Worm (Caenorhabditis elegans) whole organism, L4/young adult: ENCODE results near the gene nhr-22.

Experiments used
- W03F9.2 ChIP-seq: fragments of 150-350 bp; optimal IDR thresholded peaks from 2 replicates; lab custom pipeline; 2014; ENCODE audit warnings: missing biosample characterization, missing genetic modification characterization
- dao-5 ChIP-seq: sonication (generic microtip); optimal IDR thresholded peaks from 2 replicates; lab custom pipeline; 2016; ENCODE audit warnings: missing genotype, missing genetic modification characterization, moderate library complexity, missing compliant biosample characterization
- him-1 ChIP-seq: sonication (generic microtip); optimal IDR thresholded peaks from 2 replicates; lab custom pipeline; 2016; ENCODE audit warnings: missing genotype, missing genetic modification reagents, missing genetic modification characterization, missing compliant biosample characterization

nhr-22 gene

DNA sequence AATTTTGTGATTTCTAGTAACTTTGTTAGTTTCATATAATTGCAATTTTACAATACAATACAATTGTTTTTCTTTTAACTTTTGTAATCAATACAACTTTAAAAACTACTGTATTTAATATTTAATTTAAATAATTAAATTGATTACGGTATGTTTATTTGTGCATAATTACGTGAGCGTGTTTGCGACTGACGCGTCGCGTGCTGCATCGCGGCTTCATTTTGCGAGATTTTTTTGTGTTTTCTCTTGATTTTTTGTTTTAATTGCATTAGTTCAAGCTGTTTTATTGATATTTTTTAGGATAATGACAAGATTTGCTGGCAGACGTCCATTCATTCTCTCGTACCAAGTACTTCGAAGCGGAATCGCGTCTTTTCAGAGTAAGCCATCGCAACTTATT lies 27.1 kb upstream of the nhr-22 start, which contains the start of gene T28D9.4:
Gene T28D9.4, plus strand, starts transcription at position 301 of the 400 bp plus-strand sequence.
- TF ChIP-seq dao-5 (no peak), him-1 (tag; lab: Kevin White, UChicago) (no peak), W03F9.2 (no peak)

DNA sequence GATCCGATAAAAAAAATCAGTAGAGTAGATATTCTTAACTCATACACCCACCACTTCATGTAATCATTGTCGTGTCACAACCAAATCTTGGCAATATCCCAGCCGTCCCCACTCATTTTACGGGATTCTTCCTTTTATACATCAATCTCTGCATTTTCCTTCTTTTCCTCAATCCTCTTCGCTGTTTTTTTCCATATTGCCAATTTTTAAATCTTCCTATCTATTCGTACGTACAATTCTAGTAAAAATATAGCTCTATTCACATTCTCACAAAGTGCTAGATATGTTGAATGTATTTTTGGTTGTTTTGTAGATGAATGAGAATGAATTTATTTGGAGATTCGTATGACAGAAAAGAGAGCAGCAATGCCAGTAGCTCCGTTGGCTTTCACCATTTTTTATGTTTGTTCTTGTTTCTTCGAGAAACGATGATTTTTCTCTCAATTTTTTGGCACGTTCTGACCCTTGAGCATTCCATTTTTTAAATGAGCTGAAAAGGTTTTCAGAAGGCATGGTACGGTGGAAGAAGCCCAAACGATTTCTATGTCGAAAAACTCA lies 25.7 kb upstream of the nhr-22 start, which contains the start of gene T28D9.16:
Gene T28D9.16, plus strand, starts transcription at position 508 of the 558 bp plus-strand sequence.
- TF ChIP-seq him-1 (tag; lab: Kevin White, UChicago) (no peak), dao-5 (no peak), W03F9.2 (no peak)

DNA sequence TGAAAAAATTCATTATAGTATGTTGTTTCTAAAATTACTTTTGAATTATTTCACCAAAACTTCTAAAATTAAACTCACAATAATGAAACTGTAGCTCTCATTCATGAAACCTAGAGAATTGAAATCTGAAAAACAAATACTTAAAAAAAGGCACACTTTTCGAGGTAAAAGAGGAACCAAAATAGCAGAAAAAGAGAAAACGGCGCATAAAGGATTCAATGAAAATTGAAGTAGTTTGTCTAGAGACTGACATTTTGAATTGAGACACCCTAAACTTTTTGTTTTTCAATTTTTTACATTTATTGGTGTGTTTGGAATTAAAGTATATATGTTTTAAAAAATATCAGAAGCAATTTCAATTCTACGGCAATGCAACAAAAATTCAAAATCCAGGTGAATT lies 21.4 kb upstream of the nhr-22 start, which contains the start of gene dgk-5:
Gene dgk-5, minus strand, starts transcription at position 101 of the 400 bp plus-strand sequence.
- TF ChIP-seq him-1 (tag; lab: Kevin White, UChicago) (no peak), W03F9.2 (no peak), dao-5 (no peak)

DNA sequence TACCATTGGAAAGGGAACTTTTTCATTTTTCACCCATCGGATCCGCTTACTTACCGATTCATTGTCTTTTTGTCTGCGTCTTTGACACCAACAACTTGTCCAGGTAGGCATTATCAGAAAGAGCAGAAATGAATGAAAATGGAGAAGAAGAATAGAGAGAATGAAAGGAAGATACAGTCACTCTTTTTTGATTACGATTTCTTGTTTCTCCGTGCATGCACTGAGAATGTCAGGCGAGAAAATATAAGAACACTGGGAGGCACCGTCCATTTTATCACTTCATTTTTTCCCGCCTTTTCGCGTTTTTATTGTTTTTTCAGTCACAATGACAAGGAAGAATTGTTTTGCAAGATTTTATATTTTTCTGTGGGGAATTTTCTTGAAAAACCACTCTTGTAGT lies 19.7 kb upstream of the nhr-22 start:
- TF ChIP-seq him-1 (tag; lab: Kevin White, UChicago) (no peak), W03F9.2 (no peak)

DNA sequence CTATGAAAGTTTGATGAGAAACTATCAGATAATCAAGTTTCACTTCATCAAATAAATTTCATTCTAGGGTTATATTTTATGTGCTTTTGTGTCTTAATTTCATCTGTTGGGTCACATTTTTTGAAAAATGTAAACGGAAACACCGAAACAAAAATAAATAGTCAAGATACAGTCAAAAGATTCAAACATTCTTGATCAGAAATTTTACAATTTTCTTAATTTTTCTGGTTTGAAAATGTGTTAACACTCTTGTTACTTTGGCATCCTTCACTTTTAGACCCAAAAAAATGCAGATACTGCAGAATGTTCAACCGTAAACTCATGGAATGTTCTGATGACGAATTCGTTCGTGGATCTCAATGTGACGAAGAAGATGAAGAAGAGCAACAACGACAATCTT lies 5.1 kb upstream of the nhr-22 start, which contains the start of gene aptf-1:
Gene aptf-1, plus strand, starts transcription at position 301 of the 400 bp plus-strand sequence.
- TF ChIP-seq dao-5, result no peak
- TF ChIP-seq W03F9.2, result no peak
- TF ChIP-seq him-1 (tag; lab: Kevin White, UChicago), result no peak

DNA sequence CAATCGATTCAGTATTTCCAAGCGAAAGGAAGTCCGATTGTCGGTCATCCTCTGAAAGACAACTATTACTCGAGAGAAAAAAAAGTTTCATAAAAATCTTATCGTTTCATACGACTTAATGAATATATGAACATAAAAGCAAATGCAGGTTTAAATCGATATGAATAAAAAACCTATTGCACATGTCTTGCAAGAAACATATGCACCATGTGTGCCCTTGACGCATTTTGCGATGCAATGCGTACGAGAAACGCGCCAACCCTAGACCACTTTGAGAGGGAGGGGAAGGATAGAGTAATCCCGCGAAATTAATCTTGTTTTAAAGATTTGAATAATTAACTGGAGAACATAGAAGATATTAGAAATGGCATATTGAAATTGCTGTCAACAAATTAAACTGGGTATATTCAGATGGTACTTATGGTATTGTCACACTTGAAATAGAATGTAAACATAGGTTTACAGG lies 3.8 kb upstream of the nhr-22 start, which contains the start of gene atg-16.2:
Gene atg-16.2, minus strand, starts transcription at position 51 of the 466 bp plus-strand sequence.
- TF ChIP-seq W03F9.2 (peak; percentile 17), dao-5 (no peak), him-1 (tag; lab: Kevin White, UChicago) (no peak)

DNA sequence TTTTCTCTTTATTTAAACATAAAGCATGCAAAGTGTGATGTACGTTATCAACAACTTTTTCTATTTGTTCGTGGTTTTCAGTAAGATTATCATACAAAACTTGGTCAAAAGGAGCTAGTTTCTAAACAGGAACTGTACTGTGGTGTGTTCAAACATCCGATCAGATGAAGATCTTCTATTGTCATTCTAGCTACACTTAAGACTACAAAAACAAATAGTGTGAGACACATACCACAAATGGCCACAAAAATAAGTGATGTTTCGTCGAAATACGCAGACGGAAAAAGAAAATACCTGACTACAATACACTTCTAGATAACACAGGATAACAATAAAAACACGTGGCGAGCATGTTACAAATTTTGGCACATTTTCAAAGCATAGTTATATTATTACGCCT lies 936 bp downstream of the nhr-22 start:
- no peak for TF ChIP-seq dao-5
- TF ChIP-seq him-1 (tag; lab: Kevin White, UChicago), result no peak
- no peak for TF ChIP-seq W03F9.2

DNA sequence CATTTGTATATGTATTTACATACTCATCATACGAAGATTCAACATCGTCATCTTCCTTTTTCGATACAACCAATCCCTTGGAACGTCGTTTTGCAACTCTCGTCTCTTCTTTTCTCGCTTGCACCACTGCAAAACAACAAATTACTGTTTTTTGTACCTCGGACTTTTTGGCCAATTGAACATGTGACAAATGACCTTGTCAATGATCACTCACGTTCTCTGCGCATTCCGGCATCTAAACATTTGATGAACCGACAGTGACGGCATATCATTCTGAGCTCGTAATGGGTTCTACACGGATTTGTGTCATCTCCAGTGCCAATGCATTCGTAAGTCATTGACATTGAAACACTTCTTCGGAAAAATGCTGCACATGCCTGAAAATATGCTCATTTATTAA lies 1.4 kb downstream of the nhr-22 start:
- TF ChIP-seq him-1 (tag; lab: Kevin White, UChicago) (no peak), dao-5 (no peak), W03F9.2 (no peak)

DNA sequence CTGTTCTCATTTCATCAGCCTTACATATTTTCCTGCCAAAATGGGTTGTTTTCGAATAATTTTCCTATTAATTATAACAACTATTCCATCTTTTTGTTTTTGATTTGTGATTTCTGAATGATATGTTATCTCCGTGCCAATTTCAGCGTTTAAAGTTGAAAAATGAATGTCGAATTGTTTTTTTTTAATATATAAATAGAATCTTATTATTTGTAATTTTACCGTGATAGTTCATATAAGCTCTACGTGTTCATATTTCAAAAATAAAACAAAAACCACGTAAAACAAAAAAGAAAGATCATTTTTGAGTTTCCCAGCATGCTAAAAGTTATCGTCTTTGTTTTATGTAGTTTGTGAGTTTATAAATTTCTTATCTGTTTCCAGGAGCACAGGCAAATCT lies 5.9 kb downstream of the nhr-22 start, which contains the start of gene K06A1.2:
Gene K06A1.2, plus strand, starts transcription at position 301 of the 400 bp plus-strand sequence.
- no peak for TF ChIP-seq him-1 (tag; lab: Kevin White, UChicago)
- TF ChIP-seq dao-5, result no peak
- no peak for TF ChIP-seq W03F9.2

DNA sequence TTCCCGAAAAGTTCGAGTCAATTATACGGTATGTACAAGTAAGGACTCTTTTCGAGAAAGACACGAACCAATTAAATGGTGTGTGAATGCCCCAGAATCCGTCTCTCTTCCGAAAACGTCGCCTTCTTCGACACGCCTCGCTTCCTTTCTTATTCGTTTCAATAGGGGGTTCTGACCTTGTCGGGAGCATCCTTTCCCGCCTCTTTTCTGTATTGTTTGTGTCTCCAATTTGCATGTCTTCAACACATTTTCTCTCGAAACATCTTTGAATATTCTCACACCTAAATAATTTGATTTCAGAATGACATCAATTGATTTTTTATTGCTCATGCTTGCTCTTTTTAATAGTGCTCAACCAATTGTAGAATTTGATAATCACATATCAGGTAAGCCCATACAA lies 8.5 kb downstream of the nhr-22 start, which contains the start of gene cutl-16:
Gene cutl-16, plus strand, starts transcription at position 301 of the 400 bp plus-strand sequence.
- TF ChIP-seq W03F9.2 (no peak), dao-5 (no peak), him-1 (tag; lab: Kevin White, UChicago) (no peak)

DNA sequence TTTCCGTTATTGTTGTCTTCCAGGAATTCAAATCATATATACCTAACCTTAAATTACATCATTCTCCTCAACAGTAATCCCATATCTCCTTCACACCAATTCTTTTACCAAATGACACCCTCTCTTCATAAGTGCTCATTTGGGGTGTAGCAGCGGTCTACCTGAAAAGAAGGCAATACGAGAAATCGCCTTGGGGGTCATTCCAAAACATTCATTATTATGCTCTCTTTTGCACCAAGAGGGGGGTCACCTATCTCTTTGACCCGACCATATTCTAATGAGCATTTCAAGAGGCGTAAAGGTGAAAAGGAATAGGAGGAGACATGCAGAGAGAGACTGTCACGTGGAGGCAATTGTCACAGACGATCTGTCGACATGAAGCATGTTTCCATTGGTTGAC lies 12.7 kb downstream of the nhr-22 start:
- no peak for TF ChIP-seq him-1 (tag; lab: Kevin White, UChicago)

DNA sequence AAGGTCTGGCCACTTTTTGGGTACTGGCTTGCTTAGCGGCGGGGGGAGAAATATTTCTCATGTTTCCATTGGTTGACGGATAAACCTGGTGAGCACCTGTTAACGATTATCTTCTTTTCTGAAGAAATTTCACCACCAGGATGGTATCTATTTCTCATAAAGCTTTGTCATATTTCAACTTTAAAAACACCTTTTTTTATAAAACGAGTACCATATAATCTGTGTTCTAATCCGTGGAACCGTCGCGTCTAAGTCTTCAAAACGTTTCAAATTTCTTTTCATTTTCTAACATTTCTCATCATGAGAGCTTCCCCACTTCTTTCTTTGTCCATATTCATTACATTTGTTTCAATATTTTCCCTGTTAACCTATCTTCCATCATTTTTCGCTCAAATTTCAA lies 23.6 kb downstream of the nhr-22 start, which contains the start of gene col-75:
Gene col-75, plus strand, starts transcription at position 301 of the 400 bp plus-strand sequence.
- no peak for TF ChIP-seq him-1 (tag; lab: Kevin White, UChicago)
- TF ChIP-seq W03F9.2, result no peak
- TF ChIP-seq dao-5, result no peak

DNA sequence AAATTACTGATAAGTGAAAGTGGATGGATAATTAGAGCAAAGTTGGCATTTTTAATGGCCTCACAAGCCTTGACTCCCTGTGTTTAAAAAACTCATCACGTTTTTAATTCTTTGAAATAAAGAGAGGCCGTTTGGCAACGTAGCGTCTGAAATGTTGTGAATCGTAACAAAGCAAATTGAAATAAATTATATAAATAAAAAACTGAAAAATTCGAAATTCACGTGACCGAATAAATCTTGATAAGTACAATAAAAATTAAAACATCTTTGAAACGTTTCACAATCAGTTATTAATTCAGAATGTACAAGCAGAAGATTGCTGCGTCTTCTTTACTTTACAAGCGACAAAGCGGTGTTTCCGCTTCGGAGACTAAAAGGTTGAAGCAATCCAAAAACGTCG lies 26.8 kb downstream of the nhr-22 start, which contains the start of gene K03H9.3:
Gene K03H9.3, plus strand, starts transcription at position 301 of the 400 bp plus-strand sequence.
- no peak for TF ChIP-seq him-1 (tag; lab: Kevin White, UChicago)
- no peak for TF ChIP-seq dao-5
- TF ChIP-seq W03F9.2, result no peak

DNA sequence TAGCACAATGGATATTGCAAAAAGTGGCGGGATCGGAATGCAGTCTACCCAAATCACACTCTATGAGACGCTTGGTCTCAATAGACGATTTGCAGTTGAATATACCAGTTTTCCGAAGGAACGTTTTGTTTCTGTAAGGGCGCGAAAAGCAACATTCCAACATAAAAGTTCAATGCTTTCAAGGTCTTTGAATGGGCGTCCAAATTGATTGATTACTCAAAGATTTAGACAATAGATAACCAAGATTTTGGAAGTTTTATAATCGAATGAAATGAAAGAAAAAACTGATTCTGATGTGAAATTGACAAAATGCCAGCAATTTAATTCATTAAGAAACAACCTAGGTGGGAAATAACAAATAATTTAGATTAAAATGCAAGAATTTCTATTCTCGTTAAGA lies 30.4 kb downstream of the nhr-22 start:
- TF ChIP-seq him-1 (tag; lab: Kevin White, UChicago) (no peak), W03F9.2 (no peak), dao-5 (no peak)

DNA sequence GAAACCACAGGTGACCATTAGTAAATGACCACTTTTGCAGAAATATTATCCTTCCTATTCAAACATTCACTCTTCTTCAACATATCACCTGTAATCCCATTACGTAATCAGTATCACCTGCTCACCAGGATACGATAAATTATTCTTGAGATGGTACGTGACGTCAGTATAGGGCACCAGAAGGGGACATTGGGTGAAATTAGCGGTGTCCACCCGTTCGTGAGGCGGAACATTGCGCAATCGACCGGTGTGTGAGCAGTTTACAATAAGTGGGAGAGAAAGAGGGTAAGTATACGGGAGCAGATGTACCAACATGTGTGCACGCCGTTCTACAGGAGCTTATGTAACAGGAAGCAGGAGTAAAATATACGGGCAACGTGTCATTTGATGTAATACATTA lies 31.6 kb downstream of the nhr-22 start:
- TF ChIP-seq dao-5, result no peak
- no peak for TF ChIP-seq W03F9.2
- no peak for TF ChIP-seq him-1 (tag; lab: Kevin White, UChicago)
